Fruit fly (Drosophila melanogaster) whole organism, adult: ENCODE data around the gene CG7945.
A peak's percentile ranks its signal among the peaks of the same experiment; 100 is the strongest.

Experiments used
- CG11617 ChIP-seq: fragments of 200-800 bp; sonication (Bioruptor generic); optimal IDR thresholded peaks from 2 replicates; lab custom pipeline; 2017; ENCODE audit warnings: mild to moderate bottlenecking, missing biosample characterization, missing genetic modification reagents, missing genetic modification characterization
- CG12768 ChIP-seq: fragments of 200-800 bp; sonication (Bioruptor generic); optimal IDR thresholded peaks from 2 replicates; lab custom pipeline; 2017; ENCODE audit warnings: missing biosample characterization, missing genetic modification characterization, mild to moderate bottlenecking, moderate library complexity, missing genetic modification reagents
- CG14711 ChIP-seq: fragments of 200-800 bp; sonication (Bioruptor generic); optimal IDR thresholded peaks from 2 replicates; lab custom pipeline; 2018; ENCODE audit warnings: missing biosample characterization, mild to moderate bottlenecking, missing genetic modification characterization, moderate library complexity
- CG1620 ChIP-seq: fragments of 200-800 bp; sonication (Bioruptor generic); optimal IDR thresholded peaks from 2 replicates; lab custom pipeline; 2016; ENCODE audit warnings: missing biosample characterization, missing genetic modification characterization
- CG33017 ChIP-seq: fragments of 200-800 bp; sonication (Bioruptor generic); optimal IDR thresholded peaks from 2 replicates; lab custom pipeline; 2018; ENCODE audit warnings: missing biosample characterization, mild to moderate bottlenecking, missing genetic modification characterization, moderate library complexity
- CG5204 ChIP-seq: fragments of 200-800 bp; sonication (Bioruptor generic); optimal IDR thresholded peaks from 2 replicates; lab custom pipeline; 2016; ENCODE audit warnings: missing biosample characterization, missing genetic modification characterization
- CG7045 ChIP-seq: fragments of 200-800 bp; sonication (Bioruptor generic); optimal IDR thresholded peaks from 2 replicates; lab custom pipeline; 2017; ENCODE audit warnings: missing biosample characterization, mild to moderate bottlenecking, missing genetic modification characterization
- CG7101 ChIP-seq: fragments of 200-800 bp; sonication (Bioruptor generic); optimal IDR thresholded peaks from 2 replicates; lab custom pipeline; 2018; ENCODE audit warnings: missing biosample characterization, mild to moderate bottlenecking, missing genetic modification characterization, moderate library complexity
- Clk ChIP-seq: fragments of 200-800 bp; sonication (Bioruptor generic); optimal IDR thresholded peaks from 2 replicates; lab custom pipeline; 2017; ENCODE audit warnings: missing biosample characterization, missing genetic modification characterization
- Crg-1 ChIP-seq: fragments of 200-800 bp; sonication (Bioruptor generic); optimal IDR thresholded peaks from 2 replicates; lab custom pipeline; 2016; ENCODE audit warnings: missing biosample characterization, missing genetic modification characterization
- Hr96 ChIP-seq: fragments of 200-800 bp; sonication (Bioruptor generic); optimal IDR thresholded peaks from 2 replicates; lab custom pipeline; 2016; ENCODE audit warnings: missing biosample characterization, missing genetic modification characterization
- Mnt ChIP-seq: fragments of 200-800 bp; sonication (Bioruptor generic); optimal IDR thresholded peaks from 2 replicates; lab custom pipeline; 2016; ENCODE audit warnings: missing biosample characterization, mild to moderate bottlenecking, missing genetic modification characterization
- bab1 ChIP-seq: fragments of 200-800 bp; sonication (Bioruptor generic); optimal IDR thresholded peaks from 3 replicates; lab custom pipeline; 2019; ENCODE audit warnings: missing biosample characterization, mild to moderate bottlenecking, missing genetic modification characterization, moderate library complexity
- cic ChIP-seq: fragments of 200-800 bp; sonication (Bioruptor generic); optimal IDR thresholded peaks from 2 replicates; lab custom pipeline; 2017; ENCODE audit warnings: missing biosample characterization, mild to moderate bottlenecking, missing genetic modification characterization, moderate library complexity
- cnc ChIP-seq, 2 experiments: fragments of >200 bp; optimal IDR thresholded peaks; 2 replicates each; lab custom pipeline; 2017
- kay ChIP-seq: fragments of 200-800 bp; sonication (Bioruptor generic); peaks from one replicate; lab custom pipeline; 2016; ENCODE audit warnings: missing biosample characterization, missing genetic modification characterization, borderline replicate concordance
- ovo ChIP-seq: fragments of 200-800 bp; sonication (Bioruptor generic); optimal IDR thresholded peaks from 2 replicates; lab custom pipeline; 2016; ENCODE audit warnings: missing biosample characterization, missing genetic modification characterization
- pad ChIP-seq: fragments of 200-800 bp; sonication (Bioruptor generic); optimal IDR thresholded peaks from 3 replicates; lab custom pipeline; 2017; ENCODE audit warnings: missing biosample characterization, missing genetic modification characterization, mild to moderate bottlenecking, moderate library complexity, missing genetic modification reagents
- tj ChIP-seq: fragments of 200-800 bp; sonication (Bioruptor generic); optimal IDR thresholded peaks from 3 replicates; lab custom pipeline; 2017; ENCODE audit warnings: missing biosample characterization, mild to moderate bottlenecking, missing genetic modification characterization, moderate library complexity
- toe ChIP-seq: fragments of 200-800 bp; sonication (Bioruptor generic); optimal IDR thresholded peaks from 2 replicates; lab custom pipeline; 2016; ENCODE audit warnings: missing biosample characterization, missing genetic modification characterization

CG7945 gene

DNA sequence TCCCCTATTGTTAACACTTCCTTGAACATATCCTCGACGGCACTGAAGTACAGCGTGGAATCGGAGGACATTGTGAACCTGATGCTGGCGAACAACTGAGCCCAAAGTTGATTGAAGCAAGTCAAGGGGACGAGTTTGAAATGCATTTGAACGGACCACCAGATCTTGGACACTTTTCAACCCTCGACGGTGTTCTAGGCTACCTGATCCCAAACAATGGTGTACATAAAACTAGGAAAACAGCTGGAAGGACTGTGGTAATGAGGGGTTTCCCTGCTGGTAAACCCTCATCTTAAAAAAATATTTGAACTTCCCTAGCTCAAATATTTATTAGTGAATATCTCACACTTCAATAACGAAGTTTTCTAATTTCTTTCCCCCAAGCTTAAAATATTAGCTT is 7.0 kb downstream of the CG7945 start, which contains the start of gene CG13454:
Gene CG13454, minus strand, starts transcription at position 101 of the 400 bp plus-strand sequence.
- TF ChIP-seq cnc (optimal IDR thresholded peaks at IDR 0.05; lab: Kevin White, UChicago) (no peak), tj (GFP tag; lab: Kevin White, UChicago) (no peak), toe (GFP tag; lab: Kevin White, UChicago) (no peak), Clk (GFP tag; lab: Kevin White, UChicago) (no peak), CG14711 (tag; lab: Kevin White, UChicago) (no peak), Mnt (GFP tag; lab: Kevin White, UChicago) (no peak), CG12768 (GFP tag; lab: Kevin White, UChicago) (no peak), CG11617 (GFP tag; lab: Kevin White, UChicago) (no peak), CG7045 (no peak), CG1620 (GFP tag; lab: Kevin White, UChicago) (no peak), CG5204 (GFP tag; lab: Kevin White, UChicago) (no peak), Hr96 (GFP tag; lab: Kevin White, UChicago) (no peak), cic (GFP tag; lab: Kevin White, UChicago) (no peak), Crg-1 (no peak), CG7101 (tag; lab: Kevin White, UChicago) (no peak)

DNA sequence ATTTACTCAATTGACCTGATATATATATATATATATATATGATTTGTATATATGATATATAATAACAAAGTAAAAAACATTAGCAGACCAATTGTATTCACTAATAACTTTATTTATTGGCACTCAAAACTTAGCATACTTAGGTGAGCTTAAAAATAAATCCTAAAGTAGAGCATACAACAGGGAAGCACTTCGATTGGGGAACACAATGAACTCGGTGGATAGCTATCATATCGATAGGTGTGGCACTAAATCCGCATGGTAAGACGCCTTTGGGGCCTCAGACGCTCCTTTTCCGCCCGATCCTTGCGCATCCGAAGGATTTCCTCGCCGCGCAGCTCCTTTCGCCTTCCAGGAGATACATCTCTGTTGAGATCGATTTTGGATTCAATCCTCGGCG is 7.5 kb downstream of the CG7945 start:
- TF ChIP-seq toe (GFP tag; lab: Kevin White, UChicago) = no peak
- TF ChIP-seq Hr96 (GFP tag; lab: Kevin White, UChicago) = no peak
- TF ChIP-seq CG33017 = no peak
- no peak for TF ChIP-seq tj (GFP tag; lab: Kevin White, UChicago)

DNA sequence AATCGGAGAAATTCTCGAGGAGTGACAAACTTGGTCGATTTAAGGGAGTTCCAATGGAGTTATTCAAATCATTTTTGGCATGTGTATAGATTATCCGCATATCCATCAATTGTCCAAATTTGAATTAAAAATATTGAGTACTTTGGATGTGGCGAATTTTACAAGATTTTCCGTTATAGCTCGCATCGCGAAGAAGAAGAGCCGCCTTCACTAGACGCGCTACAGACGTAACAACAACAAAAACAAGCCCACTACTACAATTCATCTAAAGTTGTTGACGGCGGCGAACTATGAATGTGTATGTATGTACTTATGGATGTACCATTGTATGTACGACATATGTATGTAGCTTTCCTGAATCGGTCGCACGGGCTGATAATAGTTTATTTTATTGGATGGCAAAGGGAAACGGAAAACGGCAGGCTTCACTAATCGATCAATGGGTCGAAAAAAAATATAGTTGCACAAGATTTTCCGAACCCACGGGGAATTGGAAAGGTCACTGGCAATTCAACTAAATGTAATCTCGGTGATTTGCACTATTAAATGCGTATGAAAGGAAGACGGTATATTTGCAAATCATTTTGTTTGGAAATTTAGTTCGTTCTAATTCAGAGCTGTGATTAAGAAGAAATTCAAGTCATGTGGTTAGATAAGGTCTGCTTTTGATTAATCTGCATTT is 9.0 kb downstream of the CG7945 start:
- TF ChIP-seq ovo (GFP tag; lab: Kevin White, UChicago) (no peak), Mnt (GFP tag; lab: Kevin White, UChicago) (peak; percentile 82), cic (GFP tag; lab: Kevin White, UChicago) (peak; percentile 99), cnc (optimal IDR thresholded peaks at IDR 0.05; lab: Kevin White, UChicago) (peak in 1 of 2 experiments; percentile 59), tj (GFP tag; lab: Kevin White, UChicago) (peak; percentile 26), kay (GFP tag; lab: Kevin White, UChicago) (peak; percentile 91), CG7045 (no peak)

DNA sequence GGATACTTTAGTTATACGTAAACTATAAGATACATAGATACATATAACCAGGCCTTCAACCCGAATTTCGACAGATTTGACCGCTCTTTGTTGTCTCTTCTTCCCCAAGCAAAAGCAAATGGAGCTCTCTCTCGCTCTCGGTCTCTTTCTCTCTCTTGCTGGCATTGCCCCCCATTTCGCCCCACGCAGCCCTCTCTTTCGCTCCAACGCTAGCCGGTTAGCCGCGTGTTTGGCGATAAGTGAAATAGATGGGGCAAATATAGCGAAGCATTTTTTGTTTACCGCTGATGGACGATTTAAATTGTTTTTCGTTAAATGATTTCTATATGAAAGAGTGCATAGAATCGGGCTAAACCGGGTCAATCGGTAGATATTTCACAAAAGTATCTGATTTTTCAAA is 9.5 kb downstream of the CG7945 start:
- TF ChIP-seq Mnt (GFP tag; lab: Kevin White, UChicago) = peak; percentile 98
- peak; percentile 58 for TF ChIP-seq tj (GFP tag; lab: Kevin White, UChicago)
- no peak for TF ChIP-seq ovo (GFP tag; lab: Kevin White, UChicago)

DNA sequence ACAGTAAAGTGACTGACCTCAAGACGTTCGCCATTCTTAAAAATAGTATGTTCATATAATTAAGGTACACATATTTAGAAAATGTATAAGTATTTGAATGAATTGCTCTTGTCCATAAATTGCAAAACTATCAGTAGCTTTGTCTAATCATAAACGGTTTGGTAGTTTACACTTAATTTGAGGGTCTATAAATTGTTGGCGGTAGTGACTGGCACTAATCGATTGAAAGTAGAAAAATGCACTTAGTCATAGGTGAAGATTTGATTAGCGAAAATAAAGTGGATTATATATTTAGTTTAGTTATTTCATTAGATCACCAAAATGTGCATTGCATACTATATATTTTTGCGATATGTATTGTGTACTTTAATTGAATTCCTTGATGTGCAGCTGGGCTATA is 10.2 kb downstream of the CG7945 start:
- TF ChIP-seq ovo (GFP tag; lab: Kevin White, UChicago) (no peak), kay (GFP tag; lab: Kevin White, UChicago) (peak; percentile 66), cnc (optimal IDR thresholded peaks at IDR 0.05; lab: Kevin White, UChicago) (peak in 1 of 2 experiments; percentile 63), CG1620 (GFP tag; lab: Kevin White, UChicago) (no peak), CG12768 (GFP tag; lab: Kevin White, UChicago) (no peak)

DNA sequence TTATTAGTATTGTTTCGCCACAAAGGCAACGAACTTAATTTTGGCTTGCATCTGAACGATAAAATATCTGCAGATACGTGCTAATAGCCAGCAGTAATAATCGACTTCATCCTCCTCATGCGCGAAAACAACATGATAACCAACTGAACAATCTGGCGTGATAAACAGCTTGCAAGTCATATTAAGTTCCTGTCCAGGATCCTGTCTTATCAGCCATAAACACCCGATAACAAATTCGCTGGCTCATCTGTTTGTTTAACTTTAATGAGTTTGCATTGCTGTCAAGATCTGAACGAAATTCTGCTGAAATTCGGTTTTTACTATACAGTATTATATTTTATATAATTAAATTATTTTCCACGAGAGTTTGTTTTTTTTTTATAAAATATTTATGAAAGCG is 10.7 kb downstream of the CG7945 start:
- no peak for TF ChIP-seq Mnt (GFP tag; lab: Kevin White, UChicago)
- TF ChIP-seq ovo (GFP tag; lab: Kevin White, UChicago) = no peak
- TF ChIP-seq tj (GFP tag; lab: Kevin White, UChicago) = peak; percentile 78
- TF ChIP-seq CG14711 (tag; lab: Kevin White, UChicago) = no peak
- TF ChIP-seq Clk (GFP tag; lab: Kevin White, UChicago) = no peak
- no peak for TF ChIP-seq CG11617 (GFP tag; lab: Kevin White, UChicago)
- peak in 1 of 2 experiments; percentile 64 for TF ChIP-seq cnc (optimal IDR thresholded peaks at IDR 0.05; lab: Kevin White, UChicago)
- TF ChIP-seq CG33017 = no peak
- no peak for TF ChIP-seq bab1
- TF ChIP-seq Hr96 (GFP tag; lab: Kevin White, UChicago) = no peak
- no peak for TF ChIP-seq CG12768 (GFP tag; lab: Kevin White, UChicago)
- no peak for TF ChIP-seq Crg-1

DNA sequence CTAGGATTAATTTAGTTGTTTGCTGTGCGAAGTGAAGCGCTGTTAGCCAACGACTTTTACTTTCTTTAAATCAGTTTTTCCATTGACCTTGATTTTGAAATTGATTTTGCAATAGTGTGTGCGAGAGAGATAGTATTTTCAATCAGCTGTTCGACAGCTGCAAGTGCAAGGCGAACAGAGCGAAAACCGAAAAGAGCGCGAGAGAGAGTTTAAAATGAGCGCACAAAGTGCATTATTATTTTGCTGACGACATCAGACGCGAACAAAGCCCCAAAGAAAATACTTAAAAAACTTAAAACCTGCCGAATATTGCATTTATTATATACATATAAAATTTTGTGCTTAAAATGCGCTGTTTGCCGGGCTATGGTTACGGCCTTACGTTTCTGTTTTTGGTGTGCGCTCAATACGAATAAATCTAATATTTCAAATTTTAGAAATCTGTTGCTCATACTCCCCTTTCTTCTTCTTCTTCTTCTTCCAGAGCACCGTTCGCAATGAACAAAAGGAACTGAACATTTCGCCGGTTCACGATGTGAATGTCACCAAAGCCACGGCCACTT is 12.2 kb downstream of the CG7945 start:
- TF ChIP-seq CG12768 (GFP tag; lab: Kevin White, UChicago) = peak; percentile 42
- TF ChIP-seq Mnt (GFP tag; lab: Kevin White, UChicago) = peak; percentile 44
- TF ChIP-seq ovo (GFP tag; lab: Kevin White, UChicago) = no peak
- TF ChIP-seq bab1 = peak; percentile 37
- peak; percentile 65 for TF ChIP-seq cic (GFP tag; lab: Kevin White, UChicago)
- TF ChIP-seq pad (GFP tag; lab: Kevin White, UChicago) = peak; percentile 41
- peak; percentile 98 for TF ChIP-seq tj (GFP tag; lab: Kevin White, UChicago)
- TF ChIP-seq CG11617 (GFP tag; lab: Kevin White, UChicago) = peak; percentile 55
- TF ChIP-seq CG7101 (tag; lab: Kevin White, UChicago) = no peak
- no peak for TF ChIP-seq Crg-1
- TF ChIP-seq kay (GFP tag; lab: Kevin White, UChicago) = peak; percentile 98
- TF ChIP-seq CG7045 = no peak
- no peak for TF ChIP-seq CG1620 (GFP tag; lab: Kevin White, UChicago)
- TF ChIP-seq cnc (optimal IDR thresholded peaks at IDR 0.05; lab: Kevin White, UChicago) = no peak
- TF ChIP-seq Hr96 (GFP tag; lab: Kevin White, UChicago) = no peak
- TF ChIP-seq CG5204 (GFP tag; lab: Kevin White, UChicago) = no peak
- TF ChIP-seq CG33017 = peak; percentile 57
- no peak for TF ChIP-seq toe (GFP tag; lab: Kevin White, UChicago)
- TF ChIP-seq Clk (GFP tag; lab: Kevin White, UChicago) = no peak
- no peak for TF ChIP-seq CG14711 (tag; lab: Kevin White, UChicago)
